Fruit fly (Drosophila melanogaster): ENCODE results near the gene Brd8.
A peak's percentile ranks its signal among the peaks of the same experiment; 100 is the strongest.

Gene Brd8

dm6 chr3R:29251418-29251817, 28.1 kb downstream of the Brd8 start (continued):
- TF ChIP-seq chif (GFP tag; optimal IDR thresholded peaks at IDR 0.05) (peak in 1 of 2 experiments; percentile 27), prd (optimal IDR thresholded peaks at IDR 0.05) (no peak), prd (GFP tag; IDR thresholded peaks at IDR 0.05) (no peak), sima (GFP tag; optimal IDR thresholded peaks at IDR 0.05) (no peak), bsh (GFP tag; optimal IDR thresholded peaks at IDR 0.05) (no peak), chm (GFP tag; IDR thresholded peaks at IDR 0.05) (peak; percentile 55; the same call in 1 of the 2 replicates), CG30431 (GFP tag; optimal IDR thresholded peaks at IDR 0.05) (no peak), CG16813 (GFP tag; IDR thresholded peaks at IDR 0.05; ENCODE audit: partially characterized antibody) (peak; percentile 68), zf30C (GFP tag; optimal IDR thresholded peaks at IDR 0.05) (no peak), CG31224 (GFP tag; IDR thresholded peaks at IDR 0.05) (no peak), z (GFP tag; IDR thresholded peaks at IDR 0.05) (no peak), pho (GFP tag; optimal IDR thresholded peaks at IDR 0.05) (no peak), BEAF-32 (GFP tag; optimal IDR thresholded peaks at IDR 0.05) (peak; percentile 71), dysf (GFP tag; IDR thresholded peaks at IDR 0.05) (peak; percentile 31; the same call in 1 of the 3 replicates), CG2889 (GFP tag; IDR thresholded peaks at IDR 0.05) (no peak), CG17612 (GFP tag; IDR thresholded peaks at IDR 0.05) (no peak), tap (tag; optimal IDR thresholded peaks at IDR 0.05) (no peak), CG3995 (GFP tag; optimal IDR thresholded peaks at IDR 0.05) (no peak), CG10267 (tag; optimal IDR thresholded peaks at IDR 0.05) (peak; percentile 27), CG6765 (GFP tag; optimal IDR thresholded peaks at IDR 0.05) (no peak), fd3F (GFP tag; optimal IDR thresholded peaks at IDR 0.05) (no peak), Six4 (GFP tag; optimal IDR thresholded peaks at IDR 0.05) (no peak), CG11696 (GFP tag; IDR thresholded peaks at IDR 0.05) (no peak), Sry-β (GFP tag; optimal IDR thresholded peaks at IDR 0.05) (no peak), zfh2 (GFP tag; optimal IDR thresholded peaks at IDR 0.05) (no peak), CG2199 (GFP tag; IDR thresholded peaks at IDR 0.05) (no peak), CG2678 (tag; optimal IDR thresholded peaks at IDR 0.05) (no peak), Jarid2 (GFP tag; optimal IDR thresholded peaks at IDR 0.05) (no peak), CG7372 (GFP tag; IDR thresholded peaks at IDR 0.05) (no peak), sob (GFP tag; IDR thresholded peaks at IDR 0.05) (peak; percentile 58), her (GFP tag; optimal IDR thresholded peaks at IDR 0.05) (peak; percentile 3), ara (GFP tag; IDR thresholded peaks at IDR 0.05) (no peak), jing (GFP tag; optimal IDR thresholded peaks at IDR 0.05) (no peak), Mes4 (GFP tag; optimal IDR thresholded peaks at IDR 0.05) (peak; percentile 22), amos (GFP tag; IDR thresholded peaks at IDR 0.05; ENCODE audit: partially characterized antibody) (peak; percentile 72), zen (tag; optimal IDR thresholded peaks at IDR 0.05) (peak; percentile 33), CG12104 (GFP tag; optimal IDR thresholded peaks at IDR 0.05) (no peak), nmo (GFP tag; optimal IDR thresholded peaks at IDR 0.05) (peak; percentile 11), CG8089 (GFP tag; optimal IDR thresholded peaks at IDR 0.05) (peak; percentile 13), Hr51 (GFP tag; optimal IDR thresholded peaks at IDR 0.05) (peak in 1 of 2 experiments; percentile 7), shn (GFP tag; optimal IDR thresholded peaks at IDR 0.05) (no peak), Antp (GFP tag; optimal IDR thresholded peaks at IDR 0.05) (peak; percentile 1), slbo (GFP tag; IDR thresholded peaks at IDR 0.05) (peak; percentile 51), CG18262 (tag; optimal IDR thresholded peaks at IDR 0.05) (no peak), Stat92E (GFP tag; optimal IDR thresholded peaks at IDR 0.05) (peak in 1 of 3 experiments; percentile 52), Optix (GFP tag; IDR thresholded peaks at IDR 0.05) (no peak), CG4730 (GFP tag; IDR thresholded peaks at IDR 0.05) (no peak), slou (GFP tag; optimal IDR thresholded peaks at IDR 0.05) (no peak), bbx (GFP tag; IDR thresholded peaks at IDR 0.05; ENCODE audit: partially characterized antibody) (peak; percentile 75), trem (tag; optimal IDR thresholded peaks at IDR 0.05) (peak; percentile 28), CG5245 (GFP tag; optimal IDR thresholded peaks at IDR 0.05) (no peak)
